Fruit fly (Drosophila melanogaster) whole organism, prepupa: ENCODE data around the gene SdicB.

Source experiments
- Blimp-1 ChIP-seq: fragments of 200-800 bp; sonication (Bioruptor generic); optimal IDR thresholded peaks from 3 replicates; lab custom pipeline; 2017; ENCODE audit warnings: missing biosample characterization, missing genetic modification characterization, mild to moderate bottlenecking, moderate library complexity, missing genetic modification reagents
- CG10669 ChIP-seq: fragments of 200-800 bp; sonication (Bioruptor generic); optimal IDR thresholded peaks from 3 replicates; lab custom pipeline; 2018; ENCODE audit warnings: missing biosample characterization, mild to moderate bottlenecking, missing genetic modification characterization, moderate library complexity
- CG11294 ChIP-seq: fragments of 200-800 bp; sonication (Bioruptor generic); IDR thresholded peaks from 2 replicates; pipeline ENCODE4 v1.3.6; 2022; ENCODE audit warnings: missing biosample characterization, missing genetic modification characterization
- CG11902 ChIP-seq: fragments of 200-800 bp; sonication (Bioruptor generic); optimal IDR thresholded peaks from 3 replicates; lab custom pipeline; 2016; ENCODE audit warnings: missing biosample characterization, missing genetic modification characterization
- CG15336 ChIP-seq: fragments of 200-800 bp; sonication (Bioruptor generic); IDR thresholded peaks from 2 replicates; pipeline ENCODE4 v1.3.6; 2022; ENCODE audit warnings: missing biosample characterization, missing genetic modification characterization
- CG16779 ChIP-seq: fragments of 200-800 bp; sonication (Bioruptor generic); optimal IDR thresholded peaks from 3 replicates; lab custom pipeline; 2017; ENCODE audit warnings: missing biosample characterization, mild to moderate bottlenecking, missing genetic modification characterization
- CG3032 ChIP-seq: fragments of 200-800 bp; optimal IDR thresholded peaks from 2 replicates; lab custom pipeline; 2019; ENCODE audit warnings: missing biosample characterization, mild to moderate bottlenecking, missing genetic modification characterization, moderate library complexity
- CG31627 ChIP-seq: fragments of 200-800 bp; sonication (Bioruptor generic); optimal IDR thresholded peaks from 3 replicates; lab custom pipeline; 2016; ENCODE audit warnings: missing biosample characterization, missing genetic modification characterization
- CG32006 ChIP-seq: fragments of 200-800 bp; sonication (Bioruptor generic); optimal IDR thresholded peaks from 3 replicates; lab custom pipeline; 2017; ENCODE audit warnings: missing biosample characterization, mild to moderate bottlenecking, missing genetic modification characterization
- CG34406 ChIP-seq: fragments of 200-800 bp; sonication (Bioruptor generic); optimal IDR thresholded peaks from 3 replicates; lab custom pipeline; 2016; ENCODE audit warnings: missing biosample characterization, missing genetic modification characterization
- CG3919 ChIP-seq: fragments of 200-800 bp; sonication (Bioruptor generic); optimal IDR thresholded peaks from 3 replicates; lab custom pipeline; 2016; ENCODE audit warnings: missing biosample characterization, missing genetic modification characterization
- CG4318 ChIP-seq: fragments of 200-800 bp; sonication (Bioruptor generic); optimal IDR thresholded peaks from 3 replicates; lab custom pipeline; 2017; ENCODE audit warnings: missing biosample characterization, mild to moderate bottlenecking, missing genetic modification characterization
- CG6163 ChIP-seq: fragments of 200-800 bp; sonication (Bioruptor generic); IDR thresholded peaks from 3 replicates; pipeline ENCODE4 v1.3.6; 2022; ENCODE audit warnings: missing biosample characterization, missing genetic modification characterization
- CG6276 ChIP-seq: fragments of 200-800 bp; sonication (Bioruptor generic); optimal IDR thresholded peaks from 2 replicates; lab custom pipeline; 2017; ENCODE audit warnings: missing biosample characterization, mild to moderate bottlenecking, missing genetic modification characterization
- CG6792 ChIP-seq: fragments of 200-800 bp; sonication (Bioruptor generic); optimal IDR thresholded peaks from 3 replicates; lab custom pipeline; 2016; ENCODE audit warnings: missing biosample characterization, missing genetic modification characterization
- CG6854 ChIP-seq: fragments of 200-800 bp; sonication (Bioruptor generic); optimal IDR thresholded peaks from 2 replicates; lab custom pipeline; 2017; ENCODE audit warnings: missing biosample characterization, mild to moderate bottlenecking, missing genetic modification characterization
- CG8119 ChIP-seq: fragments of 200-800 bp; sonication (Bioruptor generic); IDR thresholded peaks from 3 replicates; pipeline ENCODE4 v1.3.6; 2022; ENCODE audit warnings: missing biosample characterization, missing genetic modification characterization
- CG8319 ChIP-seq: fragments of 200-800 bp; sonication (Bioruptor generic); optimal IDR thresholded peaks from 3 replicates; lab custom pipeline; 2016; ENCODE audit warnings: missing biosample characterization, missing genetic modification characterization
- CG8632 ChIP-seq: fragments of 200-800 bp; sonication (Bioruptor generic); optimal IDR thresholded peaks from 3 replicates; lab custom pipeline; 2016; ENCODE audit warnings: missing biosample characterization, missing genetic modification characterization
- CG9139 ChIP-seq: fragments of 200-800 bp; sonication (Bioruptor generic); optimal IDR thresholded peaks from 3 replicates; lab custom pipeline; 2017; ENCODE audit warnings: missing biosample characterization, mild to moderate bottlenecking, missing genetic modification characterization
- Eip75B ChIP-seq: fragments of 200-800 bp; sonication (Bioruptor generic); optimal IDR thresholded peaks from 3 replicates; lab custom pipeline; 2016; ENCODE audit warnings: missing biosample characterization, missing genetic modification characterization
- Eip78C ChIP-seq: fragments of 200-800 bp; sonication (Bioruptor generic); peaks from one replicate; lab custom pipeline; 2016; ENCODE audit warnings: missing biosample characterization, missing genetic modification characterization
- Eip93F ChIP-seq: fragments of 200-800 bp; sonication (Bioruptor generic); optimal IDR thresholded peaks from 2 replicates; lab custom pipeline; 2016; ENCODE audit warnings: missing biosample characterization, mild to moderate bottlenecking, missing genetic modification characterization
- Gug ChIP-seq: fragments of 200-800 bp; sonication (Bioruptor generic); IDR thresholded peaks from 2 replicates; pipeline ENCODE4 v1.3.6; 2022; ENCODE audit warnings: missing biosample characterization, missing genetic modification characterization
- Hr39 ChIP-seq: fragments of 200-800 bp; sonication (Bioruptor generic); optimal IDR thresholded peaks from 2 replicates; lab custom pipeline; 2016; ENCODE audit warnings: missing biosample characterization, missing genetic modification characterization
- Hr4 ChIP-seq: fragments of 200-800 bp; sonication (Bioruptor generic); optimal IDR thresholded peaks from 3 replicates; lab custom pipeline; 2016; ENCODE audit warnings: missing biosample characterization, missing genetic modification characterization
- OdsH ChIP-seq: fragments of 200-800 bp; sonication (Bioruptor generic); optimal IDR thresholded peaks from 3 replicates; lab custom pipeline; 2016; ENCODE audit warnings: missing biosample characterization, missing genetic modification characterization
- Smox ChIP-seq: fragments of 200-800 bp; sonication (Bioruptor generic); optimal IDR thresholded peaks from 3 replicates; lab custom pipeline; 2016; ENCODE audit warnings: missing biosample characterization, missing genetic modification characterization
- Sox102F ChIP-seq: fragments of 200-800 bp; sonication (Bioruptor generic); optimal IDR thresholded peaks from 2 replicates; lab custom pipeline; 2016; ENCODE audit warnings: missing biosample characterization, mild to moderate bottlenecking, missing genetic modification characterization
- Sox14 ChIP-seq: fragments of 200-800 bp; sonication (Bioruptor generic); optimal IDR thresholded peaks from 3 replicates; lab custom pipeline; 2016; ENCODE audit warnings: missing biosample characterization, missing genetic modification characterization
- Sox15 ChIP-seq: fragments of 200-800 bp; sonication (Bioruptor generic); optimal IDR thresholded peaks from 3 replicates; lab custom pipeline; 2016; ENCODE audit warnings: missing biosample characterization, missing genetic modification characterization
- achi ChIP-seq: fragments of 200-800 bp; sonication (Bioruptor generic); optimal IDR thresholded peaks from 3 replicates; lab custom pipeline; 2016; ENCODE audit warnings: missing biosample characterization, missing genetic modification characterization
- acj6 ChIP-seq: fragments of 200-800 bp; sonication (Bioruptor generic); optimal IDR thresholded peaks from 3 replicates; lab custom pipeline; 2016; ENCODE audit warnings: missing biosample characterization, missing genetic modification characterization
- dac ChIP-seq: fragments of 200-800 bp; sonication (Bioruptor generic); optimal IDR thresholded peaks from 2 replicates; lab custom pipeline; 2017; ENCODE audit warnings: missing biosample characterization, mild to moderate bottlenecking, missing genetic modification characterization
- eg ChIP-seq: fragments of 200-800 bp; sonication (Bioruptor generic); IDR thresholded peaks from 3 replicates; pipeline ENCODE4 v1.3.6; 2022; ENCODE audit warnings: missing biosample characterization, missing genetic modification characterization
- esn ChIP-seq: fragments of 200-800 bp; sonication (Bioruptor generic); optimal IDR thresholded peaks from 2 replicates; lab custom pipeline; 2016; ENCODE audit warnings: missing biosample characterization, mild to moderate bottlenecking, missing genetic modification characterization, moderate library complexity
- fd59A ChIP-seq: fragments of 200-800 bp; sonication (Bioruptor generic); optimal IDR thresholded peaks from 2 replicates; lab custom pipeline; 2017; ENCODE audit warnings: missing biosample characterization, mild to moderate bottlenecking, missing genetic modification characterization, missing genetic modification reagents
- fd85E ChIP-seq: fragments of 200-800 bp; sonication (Bioruptor generic); optimal IDR thresholded peaks from 3 replicates; lab custom pipeline; 2016; ENCODE audit warnings: missing biosample characterization, missing genetic modification characterization
- lz ChIP-seq: fragments of 200-800 bp; sonication (Bioruptor generic); optimal IDR thresholded peaks from 3 replicates; lab custom pipeline; 2016; ENCODE audit warnings: missing biosample characterization, missing genetic modification characterization
- net ChIP-seq: fragments of 200-800 bp; sonication (Bioruptor generic); optimal IDR thresholded peaks from 3 replicates; lab custom pipeline; 2016; ENCODE audit warnings: missing biosample characterization, missing genetic modification characterization
- pdm3 ChIP-seq: fragments of 200-800 bp; sonication (Bioruptor generic); optimal IDR thresholded peaks from 3 replicates; lab custom pipeline; 2016; ENCODE audit warnings: missing biosample characterization, missing genetic modification characterization
- salr ChIP-seq, 2 experiments: fragments of 200-800 bp; sonication (Bioruptor generic); optimal IDR thresholded peaks; 3 replicates each; lab custom pipeline; 2016 to 2018; ENCODE audit warnings: missing biosample characterization in 2 of 2, missing genetic modification characterization in 2 of 2, mild to moderate bottlenecking in 1 of 2
- spab ChIP-seq: fragments of 200-800 bp; sonication (Bioruptor generic); optimal IDR thresholded peaks from 2 replicates; lab custom pipeline; 2017; ENCODE audit warnings: missing biosample characterization, mild to moderate bottlenecking, missing genetic modification characterization, missing genetic modification reagents
- svp ChIP-seq: fragments of 200-800 bp; sonication (Bioruptor generic); peaks from one replicate; lab custom pipeline; 2016; ENCODE audit warnings: missing biosample characterization, missing genetic modification characterization
- topi ChIP-seq: fragments of 200-800 bp; sonication (Bioruptor generic); optimal IDR thresholded peaks from 3 replicates; lab custom pipeline; 2016; ENCODE audit warnings: missing biosample characterization, missing genetic modification characterization
- vri ChIP-seq: fragments of 200-800 bp; sonication (Bioruptor generic); optimal IDR thresholded peaks from 3 replicates; lab custom pipeline; 2016; ENCODE audit warnings: missing biosample characterization, mild to moderate bottlenecking, missing genetic modification characterization

The SdicB gene

DNA sequence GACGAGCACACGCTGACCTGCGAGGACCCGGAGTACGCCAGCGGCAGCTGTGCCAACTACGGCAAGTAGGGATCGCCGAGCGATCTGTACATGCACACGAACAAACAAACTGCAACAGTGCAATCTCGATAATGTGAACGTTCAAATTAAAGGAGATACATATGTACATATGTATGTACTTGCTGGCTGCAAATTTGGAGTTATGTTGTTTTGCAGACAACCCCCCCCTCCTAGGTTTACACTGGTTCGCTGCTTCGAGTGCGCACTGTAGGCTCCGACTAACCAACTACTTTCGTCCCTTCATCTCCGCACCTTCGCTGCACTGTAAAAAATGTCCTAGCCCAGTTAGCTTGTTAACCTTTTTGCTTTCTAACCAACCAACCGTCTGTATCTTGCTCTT lies 38.3 kb upstream of the SdicB start (continued):
- TF ChIP-seq CG11902 (GFP tag; lab: Kevin White, UChicago) (peak; percentile 4), Eip75B (peak; percentile 11), CG6276 (no peak), Sox14 (GFP tag; lab: Kevin White, UChicago) (peak; percentile 26), Hr39 (GFP tag; lab: Kevin White, UChicago) (peak; percentile 30), acj6 (GFP tag; lab: Kevin White, UChicago) (peak; percentile 31), CG15336 (GFP tag; lab: Robert Waterston, UW) (0 out of 2 replicates have a peak, but pooled peaks have one; percentile 28), pdm3 (peak; percentile 19), CG9139 (GFP tag; lab: Kevin White, UChicago) (no peak), CG16779 (tag; lab: Kevin White, UChicago) (no peak), Blimp-1 (GFP tag; lab: Kevin White, UChicago) (no peak), eg (GFP tag; lab: Robert Waterston, UW) (peak; percentile 59; the same call in 2 of the 3 replicates), CG3032 (peak; percentile 27), achi (GFP tag; lab: Kevin White, UChicago) (peak; percentile 32), OdsH (GFP tag; lab: Kevin White, UChicago) (peak; percentile 41), esn (GFP tag; lab: Kevin White, UChicago) (peak; percentile 20), vri (GFP tag; lab: Kevin White, UChicago) (no peak), CG31627 (GFP tag; lab: Kevin White, UChicago) (peak; percentile 22), fd85E (no peak), fd59A (peak; percentile 35), CG6163 (GFP tag; lab: Robert Waterston, UW) (peak; percentile 69), CG4318 (no peak)

DNA sequence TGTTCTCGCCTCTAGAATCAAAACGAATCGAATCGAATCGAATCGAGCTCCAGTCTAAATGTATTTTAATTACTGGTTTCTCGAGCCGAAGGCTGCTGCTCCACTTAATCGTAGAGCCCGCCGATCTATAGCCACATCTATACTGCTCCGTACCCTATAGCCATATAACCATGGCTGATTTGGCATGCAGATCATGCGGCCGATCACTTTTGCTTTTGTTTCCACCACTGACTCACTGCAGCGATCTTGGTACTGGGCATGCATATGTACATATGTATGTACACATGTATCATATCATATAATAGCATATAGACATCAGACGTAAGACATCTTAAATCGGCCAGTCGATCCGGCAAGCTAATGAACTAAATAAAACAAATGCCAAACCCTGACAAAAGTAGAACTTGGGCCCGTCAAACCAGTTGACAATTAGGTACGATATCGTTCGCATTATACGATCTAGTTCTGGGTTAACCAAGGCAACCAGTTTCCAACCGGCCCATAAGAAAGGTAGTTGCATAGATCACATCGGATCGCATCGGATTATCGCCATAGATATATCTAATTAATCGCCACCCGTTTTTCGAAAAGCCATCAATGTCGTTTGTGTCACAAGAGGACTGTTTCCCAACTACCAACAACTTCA lies 35.9 kb upstream of the SdicB start:
- TF ChIP-seq CG11902 (GFP tag; lab: Kevin White, UChicago) (no peak), Sox15 (GFP tag; lab: Kevin White, UChicago) (no peak)
- TF ChIP-seq, all 60 proteins: peak for 0

- TF ChIP-seq CG16779 (tag; lab: Kevin White, UChicago) (peak; percentile 3), CG6854 (GFP tag; lab: Kevin White, UChicago) (peak; percentile 67), lz (GFP tag; lab: Kevin White, UChicago) (peak; percentile 16), Eip75B (peak; percentile 10), Eip93F (GFP tag; lab: Kevin White, UChicago) (no peak), CG6792 (GFP tag; lab: Kevin White, UChicago) (peak; percentile 15), Gug (0 out of 2 replicates have a peak, but pooled peaks have one; percentile 14), CG32006 (GFP tag; lab: Kevin White, UChicago) (no peak), CG6163 (GFP tag; lab: Robert Waterston, UW) (peak; percentile 53; the same call in 2 of the 3 replicates), net (GFP tag; lab: Kevin White, UChicago) (peak; percentile 41), spab (GFP tag; lab: Kevin White, UChicago) (no peak), Sox14 (GFP tag; lab: Kevin White, UChicago) (no peak), CG8319 (GFP tag; lab: Kevin White, UChicago) (peak; percentile 11), Hr4 (GFP tag; lab: Kevin White, UChicago) (no peak), dac (no peak), topi (peak; percentile 38), CG10669 (GFP tag; lab: Kevin White, UChicago) (no peak), pdm3 (peak; percentile 29), CG3032 (no peak), Sox102F (GFP tag; lab: Kevin White, UChicago) (peak; percentile 39), eg (GFP tag; lab: Robert Waterston, UW) (peak; percentile 86), CG8632 (GFP tag; lab: Kevin White, UChicago) (peak; percentile 14), salr (GFP tag; optimal IDR thresholded peaks at IDR 0.05; lab: Kevin White, UChicago) (no peak), Hr39 (GFP tag; lab: Kevin White, UChicago) (no peak), CG9139 (GFP tag; lab: Kevin White, UChicago) (no peak), CG34406 (GFP tag; lab: Kevin White, UChicago) (peak; percentile 28), Smox (GFP tag; lab: Kevin White, UChicago) (no peak), CG15336 (GFP tag; lab: Robert Waterston, UW) (peak; percentile 79), Eip78C (peak; percentile 50), CG11294 (GFP tag; lab: Robert Waterston, UW) (peak; percentile 9; the same call in 1 of the 2 replicates), svp (GFP tag; lab: Kevin White, UChicago) (no peak), CG8119 (GFP tag; lab: Robert Waterston, UW) (peak; percentile 78), CG6276 (peak; percentile 82), Sox15 (GFP tag; lab: Kevin White, UChicago) (no peak), CG3919 (GFP tag; lab: Kevin White, UChicago) (peak; percentile 22), fd85E (no peak)
Observed at dm6 chrX:20244278-20244677, 34.9 kb upstream of the SdicB start, which contains the start of gene Peritrophin-A. TSS of gene Peritrophin-A (plus strand) at chrX:20244647.
